Worm (Caenorhabditis elegans) whole organism, dauer: ENCODE data around the gene mtm-5.

Experiments
- unc-62 ChIP-seq: sonication (generic microtip); optimal IDR thresholded peaks from 2 replicates; lab custom pipeline; 2017; ENCODE audit warnings: missing biosample characterization, missing genetic modification reagents, missing genetic modification characterization

Gene mtm-5

DNA sequence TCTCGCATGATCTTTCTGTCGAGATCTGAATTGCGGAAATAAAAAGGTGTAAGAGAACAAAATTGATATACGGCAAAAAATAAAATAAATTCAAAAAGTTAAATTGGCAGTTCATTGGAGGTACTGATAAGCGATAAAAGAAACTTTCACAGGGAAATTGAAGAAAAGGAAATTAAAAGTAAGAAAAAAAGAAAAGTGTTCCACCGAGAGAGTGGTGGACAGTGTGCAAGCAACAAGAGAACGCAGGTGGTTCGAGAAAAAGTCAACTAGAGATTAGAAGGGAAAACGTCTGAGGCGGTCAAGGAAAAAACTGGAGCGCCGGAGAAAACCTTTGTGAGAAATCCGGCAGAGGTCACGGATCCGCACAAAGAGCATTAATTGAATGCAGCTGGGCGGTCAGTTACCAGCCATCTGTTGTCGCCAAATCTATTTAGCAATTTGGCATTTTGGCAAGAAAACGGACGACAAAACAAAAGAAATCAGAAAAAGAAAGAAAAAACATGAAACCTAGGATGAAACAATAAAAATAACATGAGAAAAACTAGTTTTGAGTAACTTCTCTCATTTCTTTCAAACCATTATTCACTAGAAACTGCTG lies at the start of gene mtm-5:
Gene mtm-5, minus strand, starts transcription at position 27 of the 598 bp plus-strand sequence.
- no peak for TF ChIP-seq unc-62 (GFP tag; lab: Kevin White, UChicago)

ce11 chrX:5289106-5289505 lies 45.9 kb upstream of the mtm-5 start:
- TF ChIP-seq unc-62 (GFP tag; lab: Kevin White, UChicago) = no peak

DNA sequence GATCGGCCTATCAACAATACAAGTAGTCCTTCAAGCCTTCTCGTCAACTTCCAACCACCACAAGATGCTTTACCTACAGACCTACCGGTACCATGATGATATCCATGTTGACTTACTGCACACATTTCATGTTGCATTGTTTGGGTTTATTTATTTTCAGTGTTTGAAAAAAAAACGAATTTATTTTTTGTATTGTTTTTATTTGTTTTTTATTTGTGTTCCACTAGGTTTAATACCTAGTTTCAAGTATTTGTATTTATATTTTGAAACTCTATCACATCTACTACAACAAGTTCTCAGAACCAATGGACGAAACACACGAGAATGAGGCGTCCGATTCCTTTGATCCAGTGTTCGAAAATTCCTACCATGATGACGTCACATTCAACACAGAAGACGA lies 40.3 kb upstream of the mtm-5 start, which contains the start of gene vps-41:
Gene vps-41, plus strand, starts transcription at position 301 of the 400 bp plus-strand sequence.
- TF ChIP-seq unc-62 (GFP tag; lab: Kevin White, UChicago) = no peak

DNA sequence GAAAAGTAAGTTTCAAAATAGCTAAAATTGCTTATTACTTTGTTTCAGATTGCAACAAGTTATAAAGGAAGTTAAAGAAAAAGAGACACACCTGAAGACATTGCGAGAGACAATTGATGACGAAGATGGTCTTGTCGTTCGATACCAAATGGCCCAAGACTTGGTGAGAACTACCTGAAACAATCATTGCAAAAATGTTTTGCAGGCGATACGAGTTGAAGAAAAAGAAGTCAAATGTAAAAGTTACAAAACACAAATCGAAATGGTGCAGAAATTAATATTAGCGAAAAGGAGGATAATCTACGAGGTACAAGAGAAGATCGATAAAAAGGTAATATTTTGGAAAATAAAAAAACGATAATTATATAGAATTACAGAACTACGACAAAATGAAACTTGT lies 36.5 kb upstream of the mtm-5 start, which contains the start of gene rga-8:
Gene rga-8, minus strand, starts transcription at position 101 of the 400 bp plus-strand sequence.
- no peak for TF ChIP-seq unc-62 (GFP tag; lab: Kevin White, UChicago)

DNA sequence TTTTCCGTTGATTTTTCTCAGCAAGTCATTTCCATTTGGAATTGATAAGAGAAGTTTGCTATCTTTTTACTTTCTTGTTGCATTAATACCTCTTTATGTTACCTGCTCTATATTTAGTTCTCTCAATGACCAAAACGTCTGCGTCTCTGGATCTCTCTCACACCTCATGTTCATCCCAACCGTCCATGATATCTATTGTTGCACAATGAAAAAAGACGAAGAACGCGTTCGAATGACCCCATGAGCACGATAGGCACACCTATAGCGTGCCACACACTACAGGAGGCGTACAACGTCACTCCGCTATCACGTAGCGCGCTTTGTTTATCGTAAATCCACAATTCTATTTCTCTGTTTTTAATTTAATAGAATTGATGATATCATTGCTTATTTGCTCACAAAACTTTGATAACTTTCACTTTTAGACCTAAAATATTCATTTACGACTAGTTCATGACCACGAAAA lies 36.0 kb upstream of the mtm-5 start, which contains the start of gene Y34B4A.2:
Gene Y34B4A.2, plus strand, starts transcription at position 328 of the 466 bp plus-strand sequence.
- TF ChIP-seq unc-62 (GFP tag; lab: Kevin White, UChicago) = no peak

DNA sequence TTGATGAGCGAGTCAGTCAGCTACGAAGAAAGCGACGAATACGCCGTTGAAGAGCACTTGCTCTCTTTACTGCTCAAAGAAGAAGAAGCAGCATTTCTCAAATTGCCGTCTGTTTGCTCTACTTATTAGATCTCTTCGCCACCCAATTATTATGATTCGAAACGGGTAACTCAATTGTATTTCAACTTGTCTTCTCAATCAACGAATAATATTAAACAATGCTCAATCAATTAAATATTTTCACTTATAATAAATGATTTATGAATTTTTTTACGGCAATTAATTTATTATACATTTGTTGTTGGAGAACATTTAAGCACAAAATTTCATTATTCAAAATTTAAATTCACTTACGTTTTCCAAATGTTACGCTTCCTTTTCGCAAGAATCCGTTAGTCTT lies 35.0 kb upstream of the mtm-5 start:
- TF ChIP-seq unc-62 (GFP tag; lab: Kevin White, UChicago) = no peak

DNA sequence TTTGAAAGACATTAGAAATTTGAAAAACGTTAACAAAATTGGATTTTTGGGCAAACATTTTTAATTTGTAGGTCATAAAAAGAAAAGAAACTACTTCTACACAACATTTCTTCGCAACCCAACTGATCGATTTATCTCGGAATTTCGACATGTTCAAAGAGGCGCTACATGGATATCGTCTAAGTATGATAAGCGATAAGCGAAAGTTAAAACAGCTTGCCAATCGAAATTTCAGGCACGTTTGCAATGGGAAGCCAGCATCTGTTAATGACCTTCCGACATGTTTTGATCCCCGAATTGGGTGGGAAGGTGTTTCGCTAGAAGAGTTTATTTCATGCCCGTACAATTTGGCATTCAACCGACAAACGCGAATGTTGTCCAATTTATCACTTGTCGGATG lies 33.6 kb upstream of the mtm-5 start:
- TF ChIP-seq unc-62 (GFP tag; lab: Kevin White, UChicago) = no peak

DNA sequence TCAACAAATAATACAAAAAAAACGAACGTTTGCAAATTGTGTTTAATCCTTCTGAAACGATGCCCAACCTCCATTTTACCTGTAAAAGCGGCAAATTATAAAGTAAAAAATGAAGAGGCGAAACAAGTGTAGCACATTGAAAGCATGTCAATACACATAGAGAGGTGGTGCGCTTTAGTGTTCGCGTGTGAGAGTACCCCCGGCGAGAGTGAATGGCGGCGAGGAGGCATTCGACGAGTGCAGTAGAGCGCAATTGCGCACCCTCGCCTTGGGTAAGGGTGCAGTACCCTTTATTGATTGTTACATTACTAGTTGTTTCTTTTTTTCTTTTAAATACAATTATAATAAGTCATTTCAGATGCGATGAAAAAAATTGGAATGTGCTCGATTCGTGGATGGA lies 32.0 kb upstream of the mtm-5 start, which contains the start of gene hst-6:
Gene hst-6, plus strand, starts transcription at position 353 of the 400 bp plus-strand sequence.
- TF ChIP-seq unc-62 (GFP tag; lab: Kevin White, UChicago) = no peak

ce11 chrX:5269359-5269758 lies 26.2 kb upstream of the mtm-5 start:
- no peak for TF ChIP-seq unc-62 (GFP tag; lab: Kevin White, UChicago)

DNA sequence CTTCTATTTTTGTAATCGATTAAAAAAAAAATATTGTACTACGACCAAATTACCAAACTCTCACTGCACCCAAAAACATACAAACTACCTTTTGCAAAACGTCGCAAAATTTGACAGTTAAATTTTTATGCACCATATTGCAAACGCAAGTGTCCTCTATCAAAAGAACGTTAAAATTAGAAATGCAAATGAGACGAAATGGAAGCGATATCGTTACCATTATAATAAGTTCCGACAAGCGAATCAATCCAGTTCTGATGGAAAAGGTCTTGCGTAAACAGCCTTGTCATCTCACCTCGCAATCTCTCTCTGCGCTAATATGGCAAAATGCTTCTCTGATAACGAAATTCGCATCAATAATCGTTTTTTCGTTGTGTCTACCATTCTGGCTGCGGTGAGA lies 24.9 kb upstream of the mtm-5 start:
- TF ChIP-seq unc-62 (GFP tag; lab: Kevin White, UChicago) = no peak

ce11 chrX:5265356-5265755 lies 22.1 kb upstream of the mtm-5 start:
- TF ChIP-seq unc-62 (GFP tag; lab: Kevin White, UChicago) = no peak

ce11 chrX:5264026-5264425 lies 20.8 kb upstream of the mtm-5 start, which contains the start of gene Y34B4A.4:
Y34B4A.4 (plus strand) TSS chrX:5264326.
- no peak for TF ChIP-seq unc-62 (GFP tag; lab: Kevin White, UChicago)

DNA sequence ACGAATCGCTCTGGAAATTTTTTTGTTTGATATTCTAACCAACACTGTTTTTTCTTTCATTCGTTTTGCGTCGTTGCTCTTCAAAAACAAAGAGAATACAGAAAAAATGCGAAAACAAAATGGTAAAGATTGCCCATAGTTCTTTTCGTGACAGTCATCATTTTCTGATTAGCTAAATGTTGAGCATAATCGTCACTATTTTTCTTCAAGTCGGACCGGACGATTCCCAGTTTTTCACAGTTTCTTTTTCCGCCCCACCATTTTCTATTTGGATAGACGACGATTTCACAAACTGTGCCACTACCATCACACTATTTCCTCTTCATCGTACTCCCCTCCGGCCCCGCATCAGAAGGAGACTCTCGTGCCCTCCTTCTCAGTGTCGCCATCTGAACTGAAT lies 20.4 kb upstream of the mtm-5 start:
- TF ChIP-seq unc-62 (GFP tag; lab: Kevin White, UChicago) = no peak

DNA sequence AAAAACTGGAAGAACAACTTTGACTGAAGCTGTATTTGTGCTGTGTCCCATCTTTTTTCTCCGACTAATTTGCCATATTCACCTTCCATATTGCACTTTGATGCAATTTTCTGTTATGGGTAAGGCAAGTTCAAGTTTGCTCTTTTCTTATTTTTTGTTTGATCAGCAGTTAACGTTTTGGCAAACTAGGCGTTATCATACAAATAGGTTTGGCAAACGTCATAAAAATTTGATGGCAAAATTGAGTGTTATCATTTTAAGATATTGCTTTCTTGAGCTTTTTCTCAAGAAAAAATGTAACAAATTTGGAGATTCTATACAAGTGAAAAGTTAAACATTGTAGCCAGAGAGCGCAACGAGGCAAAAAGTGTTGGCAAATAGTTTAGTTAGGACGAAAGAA lies 18.8 kb upstream of the mtm-5 start:
- TF ChIP-seq unc-62 (GFP tag; lab: Kevin White, UChicago) = no peak

- no peak for TF ChIP-seq unc-62 (GFP tag; lab: Kevin White, UChicago)
Observed at ce11 chrX:5260389-5260788, 17.2 kb upstream of the mtm-5 start.

- TF ChIP-seq unc-62 (GFP tag; lab: Kevin White, UChicago) = no peak
Observed at ce11 chrX:5256999-5257398, 13.8 kb upstream of the mtm-5 start, which contains the start of gene nspg-12. nspg-12 (plus strand) TSS chrX:5257299.

DNA sequence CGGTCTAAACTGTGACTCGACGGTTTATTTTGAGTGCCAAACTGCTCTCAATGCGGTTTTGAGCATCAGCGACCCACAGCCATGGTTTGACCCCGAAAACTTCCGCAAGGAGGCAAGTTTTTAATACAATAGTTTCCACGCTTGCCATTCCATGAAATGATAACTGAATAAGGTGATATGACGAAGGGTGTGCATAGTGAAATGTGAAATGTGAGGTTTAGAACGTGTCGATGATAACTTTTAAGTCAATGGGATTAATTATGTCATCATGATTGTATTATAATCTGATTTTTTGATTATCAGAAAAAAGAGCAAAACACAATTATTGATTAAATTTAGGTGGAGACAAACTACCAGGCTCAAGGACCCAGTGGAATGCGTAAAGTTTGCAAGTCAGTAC lies 12.1 kb upstream of the mtm-5 start:
- TF ChIP-seq unc-62 (GFP tag; lab: Kevin White, UChicago) = no peak
